Fruit fly (Drosophila melanogaster): ENCODE data around the gene CG4592.

DNA sequence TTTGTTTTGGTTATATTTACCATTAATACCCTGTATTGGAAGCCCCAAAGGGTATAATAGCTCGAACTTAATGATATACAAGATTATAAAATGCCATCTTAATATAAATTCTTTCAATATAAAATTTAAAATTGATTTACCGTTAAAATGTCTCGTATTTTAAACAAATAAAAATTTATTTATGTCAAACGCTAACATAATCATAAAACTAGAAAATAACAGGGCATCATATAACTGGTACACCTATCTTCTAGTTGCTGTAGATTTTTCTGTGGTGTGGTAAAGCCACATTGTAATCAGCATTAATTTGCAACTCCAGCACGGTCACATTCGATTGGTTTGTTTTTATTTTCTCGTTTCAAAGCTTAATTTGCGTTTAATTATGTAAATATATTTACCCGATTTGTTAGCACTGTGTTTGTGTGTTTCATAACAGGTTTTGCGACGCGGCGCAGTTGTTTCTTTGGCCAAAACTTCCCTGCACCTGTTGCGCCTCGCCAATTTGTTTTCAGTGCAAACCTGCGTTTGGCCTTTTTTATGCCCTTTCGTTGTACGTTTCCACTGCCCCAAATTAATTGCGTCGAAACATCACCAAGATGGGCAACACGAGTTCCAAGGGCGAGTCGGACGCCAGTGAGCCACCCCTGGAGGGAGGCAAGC lies 35.7 kb downstream of the CG4592 start, which contains the start of the genes CG4658 and CG5846:
- TF ChIP-seq CTCF (optimal IDR thresholded peaks at IDR 0.05), result no peak
- TF ChIP-seq CG8478 (optimal IDR thresholded peaks at IDR 0.05), result no peak

Measured in S2 (cell line).